Worm (Caenorhabditis elegans): Measurements from ENCODE around the gene F20D6.5.

F20D6.5 gene

DNA sequence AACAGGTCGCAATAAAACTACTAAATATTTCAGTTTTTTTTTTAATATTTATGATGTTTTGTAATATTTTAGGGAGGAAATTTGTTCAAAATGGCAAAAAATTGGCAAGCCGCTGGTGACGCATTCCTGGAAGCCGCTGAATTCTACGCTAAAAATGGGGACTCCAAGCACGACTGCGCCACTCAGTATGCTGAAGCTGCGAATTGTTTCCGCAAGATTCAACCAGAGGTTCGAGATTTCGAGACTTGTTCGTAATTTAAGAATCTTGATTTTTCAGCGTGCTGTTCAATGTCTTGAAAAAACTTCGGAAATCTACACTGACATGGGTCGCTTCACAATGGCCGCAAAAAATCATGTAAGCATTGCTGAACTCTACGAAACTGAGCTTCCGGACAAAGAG, 30.1 kb upstream of the F20D6.5 start:
- TF ChIP-seq unc-86 (tag; optimal IDR thresholded peaks at IDR 0.05), result no peak
- TF ChIP-seq ref-2 (tag; optimal IDR thresholded peaks at IDR 0.05), result no peak
- no peak for TF ChIP-seq sox-2 (GFP tag; IDR thresholded peaks at IDR 0.05)
- TF ChIP-seq C38D4.7 (GFP tag; optimal IDR thresholded peaks at IDR 0.05), result no peak
- no peak for TF ChIP-seq pat-9 (tag; optimal IDR thresholded peaks at IDR 0.05)
- no peak for TF ChIP-seq ceh-48 (tag; optimal IDR thresholded peaks at IDR 0.05)
- no peak for TF ChIP-seq lin-11 (tag; optimal IDR thresholded peaks at IDR 0.05)
- no peak for TF ChIP-seq ceh-30 (tag; optimal IDR thresholded peaks at IDR 0.05)
- no peak for TF ChIP-seq npax-4 (tag; optimal IDR thresholded peaks at IDR 0.05)
- no peak for TF ChIP-seq mec-3 (tag; optimal IDR thresholded peaks at IDR 0.05; ENCODE audit: borderline replicate concordance)
- TF ChIP-seq syd-9 (tag; optimal IDR thresholded peaks at IDR 0.05), result no peak
- TF ChIP-seq hlh-6 (tag; optimal IDR thresholded peaks at IDR 0.05), result no peak
- TF ChIP-seq ceh-2 (tag; optimal IDR thresholded peaks at IDR 0.05), result no peak
- TF ChIP-seq odd-2 (tag; optimal IDR thresholded peaks at IDR 0.05), result no peak
- TF ChIP-seq ceh-31 (tag; optimal IDR thresholded peaks at IDR 0.05), result no peak
- no peak for TF ChIP-seq tbx-2 (tag; optimal IDR thresholded peaks at IDR 0.05)
- TF ChIP-seq madf-2 (tag; optimal IDR thresholded peaks at IDR 0.05), result no peak
- TF ChIP-seq ceh-14 (tag; optimal IDR thresholded peaks at IDR 0.05), result no peak

DNA sequence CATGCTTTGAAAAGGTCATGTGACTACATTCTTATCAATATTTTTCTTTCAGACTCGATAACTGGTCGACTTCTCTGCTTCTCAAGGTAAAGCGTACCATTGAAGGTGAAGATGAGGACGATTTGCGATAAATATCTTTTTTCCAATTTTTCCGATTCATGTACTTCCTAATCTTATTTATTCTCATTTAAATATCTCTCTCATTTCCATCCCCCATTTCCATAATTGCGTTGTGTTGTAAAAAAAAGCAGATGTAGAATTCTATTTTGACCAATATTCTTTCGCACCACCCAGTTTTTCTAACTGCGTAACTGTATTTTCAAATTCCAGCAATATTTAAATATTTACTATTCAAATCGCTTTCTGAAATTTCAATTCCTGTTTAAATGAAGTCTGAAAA, 28.8 kb upstream of the F20D6.5 start, which contains the start of gene D1014.4:
D1014.4 (plus strand) TSS at position 301 of the 400 bp plus-strand sequence.
- TF ChIP-seq rnt-1 (tag; optimal IDR thresholded peaks at IDR 0.05) (no peak), fax-1 (tag; optimal IDR thresholded peaks at IDR 0.05) (no peak), F13H6.1 (tag; optimal IDR thresholded peaks at IDR 0.05) (no peak), mec-3 (tag; optimal IDR thresholded peaks at IDR 0.05; ENCODE audit: borderline replicate concordance) (no peak), elt-4 (tag; optimal IDR thresholded peaks at IDR 0.05) (no peak), C38D4.7 (GFP tag; optimal IDR thresholded peaks at IDR 0.05) (no peak), tbx-2 (tag; optimal IDR thresholded peaks at IDR 0.05) (no peak), ceh-48 (tag; optimal IDR thresholded peaks at IDR 0.05) (no peak)

DNA sequence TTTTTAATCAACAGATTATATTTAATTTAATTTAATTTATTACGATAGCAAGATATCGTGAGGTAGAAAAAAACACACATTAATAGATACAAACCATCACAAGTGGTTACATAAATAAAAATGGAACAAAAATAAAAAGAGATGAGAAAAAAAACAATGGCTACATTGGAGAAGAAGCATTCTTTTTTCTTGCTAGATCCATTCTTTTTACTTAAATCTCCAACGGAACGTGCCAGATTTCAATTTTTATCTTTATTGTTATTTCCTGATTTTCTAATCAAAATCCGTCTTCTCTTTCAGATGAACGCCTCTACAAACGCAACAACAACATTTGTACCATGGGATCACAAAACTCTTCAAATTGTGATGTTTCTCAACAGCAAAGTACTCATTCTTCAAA, 18.2 kb upstream of the F20D6.5 start, which contains the start of gene D1014.2:
D1014.2 (plus strand) TSS at position 301 of the 400 bp plus-strand sequence.
- TF ChIP-seq nhr-232 (tag; optimal IDR thresholded peaks at IDR 0.05) (no peak), sdc-2 (tag; optimal IDR thresholded peaks at IDR 0.05) (no peak), T23F11.4 (GFP tag; optimal IDR thresholded peaks at IDR 0.05) (no peak), fkh-10 (GFP tag; optimal IDR thresholded peaks at IDR 0.05) (no peak), dve-1 (tag; optimal IDR thresholded peaks at IDR 0.05) (no peak), pqm-1 (tag; optimal IDR thresholded peaks at IDR 0.05) (no peak), ref-2 (tag; optimal IDR thresholded peaks at IDR 0.05) (no peak), sox-2 (GFP tag; IDR thresholded peaks at IDR 0.05) (no peak), tbx-2 (tag; optimal IDR thresholded peaks at IDR 0.05) (no peak), K02D7.2 (tag; optimal IDR thresholded peaks at IDR 0.05) (no peak), Y22D7AL.16 (tag; optimal IDR thresholded peaks at IDR 0.05) (no peak), che-1 (tag; optimal IDR thresholded peaks at IDR 0.05) (no peak), hlh-8 (tag; optimal IDR thresholded peaks at IDR 0.05) (no peak), eyg-1 (tag; optimal IDR thresholded peaks at IDR 0.05) (no peak), unc-55 (GFP tag; optimal IDR thresholded peaks at IDR 0.05) (no peak)

DNA sequence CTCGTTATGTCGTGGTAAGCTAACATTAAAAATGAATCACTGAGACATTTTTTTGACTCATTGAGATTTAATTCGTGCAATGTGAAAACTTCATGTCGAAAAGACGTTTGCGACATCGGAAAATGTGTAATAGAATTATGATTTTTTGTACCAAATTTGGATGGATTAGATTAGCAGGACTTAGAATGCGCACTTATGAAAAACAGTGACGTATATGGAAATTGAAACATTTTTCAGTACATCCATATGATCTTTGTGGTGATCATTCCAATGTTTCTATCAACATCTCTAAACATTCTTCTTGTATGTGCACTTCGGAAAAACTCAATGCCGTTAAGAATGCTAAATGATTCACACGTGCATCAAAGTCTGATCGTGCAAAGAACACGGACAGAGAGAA, 17.2 kb upstream of the F20D6.5 start:
- TF ChIP-seq ceh-19 (GFP tag; optimal IDR thresholded peaks at IDR 0.05), result no peak
- no peak for TF ChIP-seq pha-4 (tag; optimal IDR thresholded peaks at IDR 0.05)
- TF ChIP-seq rnt-1 (tag; optimal IDR thresholded peaks at IDR 0.05), result no peak
- no peak for TF ChIP-seq elt-4 (tag; optimal IDR thresholded peaks at IDR 0.05)
- no peak for TF ChIP-seq pax-1 (tag; optimal IDR thresholded peaks at IDR 0.05)
- no peak for TF ChIP-seq che-1 (tag; optimal IDR thresholded peaks at IDR 0.05)
- TF ChIP-seq pros-1 (tag; optimal IDR thresholded peaks at IDR 0.05), result no peak
- no peak for TF ChIP-seq nhr-11 (tag; optimal IDR thresholded peaks at IDR 0.05)
- no peak for TF ChIP-seq elt-2 (tag; optimal IDR thresholded peaks at IDR 0.05)
- TF ChIP-seq ceh-24 (tag; optimal IDR thresholded peaks at IDR 0.05), result no peak
- no peak for TF ChIP-seq pag-3 (tag; optimal IDR thresholded peaks at IDR 0.05; ENCODE audit: borderline replicate concordance)
